Fruit fly (Drosophila melanogaster): ENCODE data around the gene Brms1.
A peak's percentile ranks its signal among the peaks of the same experiment; 100 is the strongest.

Brms1 gene

DNA sequence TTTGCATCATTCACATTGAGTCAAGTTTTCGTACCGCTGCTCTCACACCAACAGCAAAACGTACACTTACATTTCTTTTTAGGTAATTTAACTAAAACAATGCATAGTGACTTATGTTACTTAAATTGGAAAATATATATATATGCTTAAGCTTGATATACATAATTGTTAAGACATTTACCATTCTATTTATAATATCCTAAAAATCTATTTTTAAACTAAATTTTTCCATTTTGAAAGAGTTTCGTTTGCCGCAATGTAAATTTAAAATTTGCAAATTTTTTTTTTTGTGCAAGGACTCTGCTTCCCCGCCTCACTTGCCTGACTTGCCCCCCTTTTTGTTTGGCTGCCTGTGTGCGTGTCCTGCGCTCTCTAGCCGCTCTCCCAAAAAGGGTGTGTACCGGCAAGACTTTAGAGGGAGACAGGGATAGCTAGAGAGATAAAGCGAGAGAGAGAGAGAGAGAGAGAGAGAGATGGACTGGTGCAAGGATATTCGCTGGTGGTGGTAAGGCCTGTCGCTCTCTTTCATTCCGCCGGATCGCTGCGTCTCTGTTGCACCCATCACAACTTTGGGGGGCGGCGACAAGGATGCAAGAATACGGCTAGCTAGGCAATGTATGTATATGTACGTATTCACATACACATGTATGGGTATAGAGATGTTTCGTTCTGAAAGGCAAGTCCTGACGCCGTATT is 28.6 kb upstream of the Brms1 start:
- TF ChIP-seq Eip78C (GFP tag) (peak; percentile 44), Ets96B (tag; optimal IDR thresholded peaks at IDR 0.05) (peak; percentile 4), CG3032 (tag; optimal IDR thresholded peaks at IDR 0.05) (peak; percentile 2), net (GFP tag; optimal IDR thresholded peaks at IDR 0.05) (no peak), esn (GFP tag; optimal IDR thresholded peaks at IDR 0.05) (peak; percentile 4), CG6808 (GFP tag; optimal IDR thresholded peaks at IDR 0.05) (no peak), OdsH (GFP tag; optimal IDR thresholded peaks at IDR 0.05) (no peak), pdm3 (GFP tag; optimal IDR thresholded peaks at IDR 0.05) (no peak), Sox15 (GFP tag; optimal IDR thresholded peaks at IDR 0.05) (no peak), CG10669 (GFP tag; optimal IDR thresholded peaks at IDR 0.05) (no peak), CG6163 (GFP tag; IDR thresholded peaks at IDR 0.05) (no peak), achi (GFP tag; optimal IDR thresholded peaks at IDR 0.05) (no peak), Sox102F (GFP tag; optimal IDR thresholded peaks at IDR 0.05) (no peak), CG11762 (GFP tag; optimal IDR thresholded peaks at IDR 0.05; ENCODE audit: insufficient read depth) (no peak), CG1621 (tag; optimal IDR thresholded peaks at IDR 0.05) (no peak), CG6276 (GFP tag; optimal IDR thresholded peaks at IDR 0.05) (no peak)

DNA sequence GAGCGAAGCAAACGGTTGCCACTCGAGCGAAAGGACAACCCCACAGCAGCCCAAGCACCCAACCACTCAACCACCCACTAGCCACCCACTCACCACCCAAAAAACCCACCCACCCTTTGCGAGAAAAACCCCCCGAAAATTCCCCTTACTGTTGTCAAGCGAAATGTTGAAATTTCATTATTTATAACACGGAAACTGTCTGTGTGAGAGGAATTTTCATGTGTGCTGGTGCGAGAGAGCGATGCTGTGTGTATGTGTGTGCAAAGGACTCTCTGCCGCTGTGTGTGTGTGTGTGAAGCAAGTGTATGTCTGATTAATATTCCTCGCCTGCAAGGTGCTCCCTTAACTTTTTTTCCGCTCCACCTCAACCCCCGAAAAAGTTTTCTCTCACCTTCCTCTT is 20.4 kb upstream of the Brms1 start:
- no peak for TF ChIP-seq dac (GFP tag; optimal IDR thresholded peaks at IDR 0.05)
- TF ChIP-seq Ets96B (tag; optimal IDR thresholded peaks at IDR 0.05): no peak

DNA sequence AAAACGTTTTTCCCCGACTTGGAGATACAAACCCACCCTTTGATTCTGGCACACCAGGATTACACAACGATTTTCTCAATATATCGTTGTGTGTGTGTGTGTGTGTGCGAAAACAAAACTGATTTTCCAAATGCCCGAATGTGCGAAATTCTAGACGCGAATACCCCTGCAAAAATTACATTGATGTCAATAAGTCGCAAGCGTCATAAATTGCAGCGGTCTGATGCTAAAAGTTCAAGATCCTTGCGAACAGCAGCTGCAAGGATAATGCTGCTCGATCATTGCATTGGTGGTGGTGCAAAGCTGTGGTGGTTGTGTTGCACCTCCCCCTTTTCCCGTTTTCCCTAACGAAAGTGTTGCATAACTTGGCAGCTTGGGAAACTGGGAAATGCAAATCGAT is 18.2 kb upstream of the Brms1 start:
- TF ChIP-seq cyc (GFP tag; optimal IDR thresholded peaks at IDR 0.05) (no peak), CG8632 (GFP tag; optimal IDR thresholded peaks at IDR 0.05) (no peak), Eip93F (GFP tag; optimal IDR thresholded peaks at IDR 0.05) (no peak), dsx (GFP tag; optimal IDR thresholded peaks at IDR 0.05; ENCODE audit: poor library complexity, severe bottlenecking) (no peak), esn (GFP tag; optimal IDR thresholded peaks at IDR 0.05) (no peak), net (GFP tag; optimal IDR thresholded peaks at IDR 0.05) (no peak), Sox15 (GFP tag; optimal IDR thresholded peaks at IDR 0.05) (no peak), CG15336 (GFP tag; IDR thresholded peaks at IDR 0.05) (no peak), Ets21C (GFP tag; optimal IDR thresholded peaks at IDR 0.05) (no peak), ss (GFP tag; optimal IDR thresholded peaks at IDR 0.05) (no peak), fd59A (GFP tag; optimal IDR thresholded peaks at IDR 0.05) (no peak), CG8319 (GFP tag; optimal IDR thresholded peaks at IDR 0.05) (no peak), CG10669 (GFP tag; optimal IDR thresholded peaks at IDR 0.05) (no peak), Hr4 (GFP tag; optimal IDR thresholded peaks at IDR 0.05) (no peak), Hr39 (GFP tag; optimal IDR thresholded peaks at IDR 0.05) (no peak), CG8119 (GFP tag; IDR thresholded peaks at IDR 0.05) (no peak), CG6276 (GFP tag; optimal IDR thresholded peaks at IDR 0.05) (no peak), CG34406 (GFP tag; optimal IDR thresholded peaks at IDR 0.05) (no peak), CG7368 (GFP tag; optimal IDR thresholded peaks at IDR 0.05) (no peak), CG16779 (tag; optimal IDR thresholded peaks at IDR 0.05) (no peak)

DNA sequence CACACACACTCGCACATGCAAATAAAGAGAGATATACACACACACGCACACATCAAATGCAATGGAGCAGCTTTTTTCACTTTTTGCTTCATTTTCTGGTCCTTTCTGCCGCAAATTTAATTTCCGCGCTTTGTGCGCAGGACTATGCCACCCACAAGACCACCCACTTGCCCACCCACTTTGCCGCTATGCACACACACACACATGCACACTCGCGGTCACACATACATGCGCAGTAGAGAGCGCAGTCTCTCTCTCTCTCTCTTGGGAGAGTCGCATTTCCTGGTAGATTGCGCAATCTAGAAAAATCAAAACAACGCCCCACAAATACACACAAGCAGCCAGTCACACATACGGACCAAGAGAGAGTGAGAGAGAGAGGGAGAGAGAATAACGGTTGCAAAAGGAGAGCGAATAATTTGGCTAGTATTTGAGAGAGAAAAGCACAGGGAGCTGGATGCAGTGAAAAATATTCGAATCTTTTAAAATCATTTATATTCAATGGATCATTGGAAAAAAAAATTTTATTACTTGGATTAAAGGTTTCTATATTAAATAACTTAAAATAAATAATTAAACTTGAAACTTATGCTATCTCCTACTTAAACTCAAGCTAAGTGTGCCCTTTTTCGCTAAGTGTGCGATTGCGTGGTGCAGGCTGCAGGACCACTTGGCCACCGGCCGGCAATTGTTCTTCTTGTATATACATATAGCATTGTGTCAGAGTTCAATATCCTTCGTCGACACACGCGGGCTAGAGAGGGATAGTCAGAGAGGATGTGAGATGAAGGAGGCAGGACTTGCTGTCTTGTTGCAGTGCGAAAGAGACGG is 16.2 kb upstream of the Brms1 start:
- TF ChIP-seq acj6 (GFP tag; optimal IDR thresholded peaks at IDR 0.05) (peak; percentile 34), CG6276 (GFP tag; optimal IDR thresholded peaks at IDR 0.05) (no peak), Ets96B (tag; optimal IDR thresholded peaks at IDR 0.05) (peak; percentile 20), CG11294 (GFP tag; IDR thresholded peaks at IDR 0.05) (peak; percentile 12; the same call in 1 of the 2 replicates), Met (GFP tag; optimal IDR thresholded peaks at IDR 0.05) (peak; percentile 10), CG10631 (GFP tag; optimal IDR thresholded peaks at IDR 0.05) (peak; percentile 31), CG6163 (GFP tag; IDR thresholded peaks at IDR 0.05) (peak; percentile 66), CG4318 (GFP tag; optimal IDR thresholded peaks at IDR 0.05) (no peak), Lpt (GFP tag; optimal IDR thresholded peaks at IDR 0.05) (no peak), ss (GFP tag; optimal IDR thresholded peaks at IDR 0.05) (peak in 1 of 2 experiments; percentile 43), fd85E (GFP tag; optimal IDR thresholded peaks at IDR 0.05) (no peak), OdsH (GFP tag; optimal IDR thresholded peaks at IDR 0.05) (peak; percentile 6), CG15336 (GFP tag; IDR thresholded peaks at IDR 0.05) (peak; percentile 68), Eip93F (GFP tag; optimal IDR thresholded peaks at IDR 0.05) (no peak), esn (GFP tag; optimal IDR thresholded peaks at IDR 0.05) (peak; percentile 0), CG10669 (GFP tag; optimal IDR thresholded peaks at IDR 0.05) (peak; percentile 10), Hr4 (GFP tag; optimal IDR thresholded peaks at IDR 0.05) (no peak), svp (GFP tag) (no peak), CG8632 (GFP tag; optimal IDR thresholded peaks at IDR 0.05) (peak; percentile 25), achi (GFP tag; optimal IDR thresholded peaks at IDR 0.05) (peak; percentile 5), Eip78C (GFP tag) (peak; percentile 81), topi (GFP tag; optimal IDR thresholded peaks at IDR 0.05) (peak; percentile 19), dsx (GFP tag; optimal IDR thresholded peaks at IDR 0.05; ENCODE audit: poor library complexity, severe bottlenecking) (peak; percentile 14), eg (GFP tag; IDR thresholded peaks at IDR 0.05) (peak; percentile 70; the same call in 2 of the 3 replicates)

All from whole organism, prepupa.